Fruit fly (Drosophila melanogaster): ENCODE data around the gene Prx6a.

Gene Prx6a

dm6 chr2L:2905051-2905446, 27.0 kb upstream of the Prx6a start (continued):
- TF ChIP-seq Optix (GFP tag; IDR thresholded peaks at IDR 0.05) (no peak), Mes4 (GFP tag; optimal IDR thresholded peaks at IDR 0.05) (no peak), HmgZ (tag; optimal IDR thresholded peaks at IDR 0.05) (no peak), bcd (GFP tag; optimal IDR thresholded peaks at IDR 0.05) (no peak), Hr39 (optimal IDR thresholded peaks at IDR 0.05) (no peak), CoRest (tag; optimal IDR thresholded peaks at IDR 0.05) (peak; percentile 46), nau (GFP tag; optimal IDR thresholded peaks at IDR 0.05) (no peak), ham (GFP tag; IDR thresholded peaks at IDR 0.05) (no peak), ems (GFP tag; optimal IDR thresholded peaks at IDR 0.05) (no peak), CG4617 (GFP tag; optimal IDR thresholded peaks at IDR 0.05; ENCODE audit: borderline replicate concordance) (no peak), vvl (GFP tag; IDR thresholded peaks at IDR 0.05) (peak; percentile 77), klu (GFP tag; IDR thresholded peaks at IDR 0.05) (no peak), NfI (GFP tag; optimal IDR thresholded peaks at IDR 0.05) (no peak), CG14965 (GFP tag; optimal IDR thresholded peaks at IDR 0.05; ENCODE audit: borderline replicate concordance) (no peak), schlank (tag; optimal IDR thresholded peaks at IDR 0.05) (no peak), CG10321 (GFP tag; IDR thresholded peaks at IDR 0.05) (no peak), CG1602 (GFP tag; optimal IDR thresholded peaks at IDR 0.05) (peak; percentile 6), bab2 (GFP tag; optimal IDR thresholded peaks at IDR 0.05) (no peak), Adf1 (GFP tag; IDR thresholded peaks at IDR 0.05) (no peak), scrt (GFP tag; optimal IDR thresholded peaks at IDR 0.05) (no peak), PHDP (tag; optimal IDR thresholded peaks at IDR 0.05) (peak; percentile 59), CG42726 (GFP tag; IDR thresholded peaks at IDR 0.05; ENCODE audit: partially characterized antibody) (no peak), NC2β (GFP tag; optimal IDR thresholded peaks at IDR 0.05) (no peak), tup (GFP tag; optimal IDR thresholded peaks at IDR 0.05) (no peak), CG1603 (tag; optimal IDR thresholded peaks at IDR 0.05) (no peak), CG7357 (GFP tag; IDR thresholded peaks at IDR 0.05) (no peak), z (GFP tag; IDR thresholded peaks at IDR 0.05) (0 out of 3 replicates have a peak, but pooled peaks have one; percentile 9), gfzf (GFP tag; optimal IDR thresholded peaks at IDR 0.05) (no peak), bbx (GFP tag; IDR thresholded peaks at IDR 0.05; ENCODE audit: partially characterized antibody) (no peak), CG9932 (GFP tag; IDR thresholded peaks at IDR 0.05) (no peak), CG6654 (GFP tag; optimal IDR thresholded peaks at IDR 0.05) (no peak), CG34422 (GFP tag; IDR thresholded peaks at IDR 0.05) (no peak), pho (GFP tag; optimal IDR thresholded peaks at IDR 0.05) (no peak), pfk (GFP tag; optimal IDR thresholded peaks at IDR 0.05) (no peak), Sry-δ (GFP tag; optimal IDR thresholded peaks at IDR 0.05) (no peak), Hand (GFP tag; optimal IDR thresholded peaks at IDR 0.05) (no peak), CG9727 (GFP tag; optimal IDR thresholded peaks at IDR 0.05) (no peak), psq (GFP tag; optimal IDR thresholded peaks at IDR 0.05) (peak; percentile 65), Drgx (GFP tag; IDR thresholded peaks at IDR 0.05) (peak; percentile 50), h (optimal IDR thresholded peaks at IDR 0.05) (no peak), Bgb (GFP tag; IDR thresholded peaks at IDR 0.05; ENCODE audit: partially characterized antibody) (no peak), sens-2 (GFP tag; IDR thresholded peaks at IDR 0.05) (no peak), Dip2 (GFP tag; IDR thresholded peaks at IDR 0.05) (no peak), CG1529 (GFP tag; optimal IDR thresholded peaks at IDR 0.05) (peak; percentile 30), Neu2 (GFP tag; optimal IDR thresholded peaks at IDR 0.05; ENCODE audit: borderline replicate concordance) (no peak), tap (tag; optimal IDR thresholded peaks at IDR 0.05) (peak; percentile 25), ap (GFP tag; IDR thresholded peaks at IDR 0.05) (no peak), D (optimal IDR thresholded peaks at IDR 0.05) (no peak), D (GFP tag; optimal IDR thresholded peaks at IDR 0.05) (peak; percentile 21), Hmx (GFP tag; optimal IDR thresholded peaks at IDR 0.05) (no peak), ase (GFP tag; IDR thresholded peaks at IDR 0.05) (peak; percentile 35; the same call in 1 of the 3 replicates), H2.0 (GFP tag; IDR thresholded peaks at IDR 0.05) (no peak; the same call in 1 of the 2 replicates), Antp (GFP tag; optimal IDR thresholded peaks at IDR 0.05) (no peak)
